Worm (Caenorhabditis elegans): ENCODE measurements around the gene B0218.5.

ce11 chrIV:8136005-8136512 lies 21.0 kb downstream of the B0218.5 start, which contains the start of the genes isp-1 and islo-1:
- TF ChIP-seq unc-39 (tag; optimal IDR thresholded peaks at IDR 0.05) (no peak), lin-13 (tag; optimal IDR thresholded peaks at IDR 0.05) (peak; percentile 18), nhr-12 (tag; optimal IDR thresholded peaks at IDR 0.05) (no peak), elt-3 (tag; optimal IDR thresholded peaks at IDR 0.05) (no peak), cnd-1 (tag; optimal IDR thresholded peaks at IDR 0.05) (peak; percentile 28), nhr-237 (tag; optimal IDR thresholded peaks at IDR 0.05) (no peak), nhr-28 (tag; optimal IDR thresholded peaks at IDR 0.05) (no peak), nhr-76 (tag; optimal IDR thresholded peaks at IDR 0.05) (no peak), ztf-11 (tag; optimal IDR thresholded peaks at IDR 0.05) (no peak), mep-1 (tag; optimal IDR thresholded peaks at IDR 0.05) (peak; percentile 77), blmp-1 (tag; optimal IDR thresholded peaks at IDR 0.05) (no peak), unc-120 (tag; optimal IDR thresholded peaks at IDR 0.05; ENCODE audit: poor library complexity, severe bottlenecking) (peak; percentile 42), tbx-8 (GFP tag; optimal IDR thresholded peaks at IDR 0.05) (no peak), snpc-4 (tag; optimal IDR thresholded peaks at IDR 0.05) (no peak)
